Fruit fly (Drosophila melanogaster) whole organism, wandering third instar larva: ENCODE measurements around the gene PAPLA1.

ENCODE experiments used
- Myc ChIP-seq: fragments of >200 bp; optimal IDR thresholded peaks from 2 replicates; lab custom pipeline; 2017
- dsf ChIP-seq: sonication (Bioruptor generic); optimal IDR thresholded peaks from 2 replicates; lab custom pipeline; 2016; ENCODE audit warnings: missing biosample characterization, missing genetic modification characterization, borderline replicate concordance
- ey ChIP-seq: fragments of 200-800 bp; sonication (Bioruptor generic); optimal IDR thresholded peaks from 2 replicates; lab custom pipeline; 2016; ENCODE audit warnings: missing biosample characterization, missing genetic modification characterization
- psq ChIP-seq: fragments of 200-800 bp; sonication (Bioruptor generic); optimal IDR thresholded peaks from 3 replicates; lab custom pipeline; 2017; ENCODE audit warnings: missing biosample characterization, mild to moderate bottlenecking, missing genetic modification characterization, moderate library complexity
- usp ChIP-seq: fragments of >200 bp; optimal IDR thresholded peaks from 2 replicates; lab custom pipeline; 2017; ENCODE audit warnings: missing biosample characterization, missing genetic modification characterization

DNA sequence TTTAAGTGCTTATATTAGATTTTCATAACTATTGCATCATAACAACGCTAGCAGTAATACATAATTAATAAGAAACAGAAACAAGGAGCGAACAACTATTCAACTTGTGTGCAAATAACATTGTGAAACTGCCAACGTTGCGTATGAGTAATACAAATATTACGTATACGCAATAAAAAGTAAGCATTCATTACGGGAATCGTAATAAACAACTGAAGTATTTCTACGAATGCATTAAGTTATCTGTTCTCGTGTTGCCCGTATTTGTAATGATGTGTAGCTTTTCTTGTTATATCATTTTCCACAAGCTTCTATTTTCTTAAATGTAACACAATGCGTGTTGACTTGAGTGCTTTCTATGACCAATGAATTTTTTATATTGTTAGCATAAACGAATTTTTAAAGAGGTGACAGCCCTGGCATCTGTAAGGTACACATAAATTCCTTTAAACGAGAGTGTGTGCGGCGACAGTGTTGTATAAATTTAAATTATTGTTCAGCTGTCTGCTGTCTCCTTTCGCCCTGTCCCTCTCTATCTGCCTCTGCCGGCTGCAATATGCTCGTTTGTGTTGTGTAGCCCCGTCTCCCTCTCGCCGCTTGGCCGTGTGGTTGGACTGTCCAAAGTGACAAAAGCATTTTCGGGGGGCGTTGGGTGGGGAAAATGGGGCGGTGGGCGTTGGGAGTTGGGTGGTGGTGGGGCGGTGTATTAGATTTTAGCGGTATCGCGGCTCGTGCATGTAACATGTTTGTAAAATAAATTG lies 59.6 kb downstream of the PAPLA1 start:
- no peak for TF ChIP-seq psq (GFP tag; lab: Kevin White, UChicago)
- TF ChIP-seq ey = no peak
- no peak for TF ChIP-seq Myc (lab: Kevin White, UChicago)
- no peak for TF ChIP-seq dsf (GFP tag; lab: Kevin White, UChicago)
- no peak for TF ChIP-seq usp (GFP tag; lab: Kevin White, UChicago)
